Worm (Caenorhabditis elegans) whole organism, L4 larva: Measurements from ENCODE around the gene dhs-16.

Experiments used
- F26F4.8 ChIP-seq: fragments of 200-800 bp; sonication (Bioruptor generic); conservative IDR thresholded peaks from 2 replicates; pipeline ENCODE4 v1.3.6; 2022; ENCODE audit warnings: missing genetic modification characterization, missing compliant biosample characterization
- R02D3.7 ChIP-seq: fragments of 150-350 bp; sonication (generic microtip); optimal IDR thresholded peaks from 3 replicates; lab custom pipeline; 2014; ENCODE audit warnings: missing biosample characterization, missing genetic modification characterization
- Y48G9A.11 ChIP-seq: fragments of 200-800 bp; sonication (Bioruptor generic); IDR thresholded peaks from 2 replicates; pipeline ENCODE4 v1.3.6; 2022; ENCODE audit warnings: missing genetic modification reagents, missing genetic modification characterization, missing compliant biosample characterization
- Y5F2A.4 ChIP-seq: fragments of 200-800 bp; sonication (Bioruptor generic); optimal IDR thresholded peaks from 2 replicates; lab custom pipeline; 2018; ENCODE audit warnings: mild to moderate bottlenecking, missing genetic modification characterization, missing compliant biosample characterization
- ZK546.5 ChIP-seq, 2 experiments: sonication (generic microtip); optimal IDR thresholded peaks; 2 replicates each; lab custom pipeline; 2017; ENCODE audit warnings: missing biosample characterization in 2 of 2, missing genetic modification characterization in 2 of 2
- arid-1 ChIP-seq: fragments of 200-800 bp; sonication (Bioruptor generic); conservative IDR thresholded peaks from 2 replicates; pipeline ENCODE4 v1.3.6; 2022; ENCODE audit warnings: missing genetic modification reagents, missing genetic modification characterization, missing compliant biosample characterization
- ceh-28 ChIP-seq: fragments of 150-350 bp; optimal IDR thresholded peaks from 2 replicates; lab custom pipeline; 2014; ENCODE audit warnings: missing biosample characterization, missing genetic modification reagents, missing genetic modification characterization
- daf-12 ChIP-seq: fragments of 150-350 bp; optimal IDR thresholded peaks from 2 replicates; lab custom pipeline; 2014; ENCODE audit warnings: missing biosample characterization, missing genetic modification reagents, missing genetic modification characterization
- daf-16 ChIP-seq, 3 experiments: sonication (generic microtip); optimal IDR thresholded peaks; 2 replicates each; lab custom pipeline; 2016 to 2017; ENCODE audit warnings: missing genetic modification characterization in 3 of 3, missing genetic modification reagents in 3 of 3, mild to moderate bottlenecking in 2 of 3, missing compliant biosample characterization in 2 of 3, missing biosample characterization in 1 of 3, moderate library complexity in 1 of 3
- dpl-1 ChIP-seq: fragments of 150-350 bp; optimal IDR thresholded peaks from 2 replicates; lab custom pipeline; 2014; ENCODE audit warnings: missing biosample characterization, missing genetic modification reagents, missing genetic modification characterization
- egl-43 ChIP-seq: fragments of 200-800 bp; sonication (Bioruptor generic); IDR thresholded peaks from 2 replicates; pipeline ENCODE4 v1.3.6; 2022; ENCODE audit warnings: missing genetic modification reagents, missing genetic modification characterization, missing compliant biosample characterization
- fkh-10 ChIP-seq: fragments of 150-350 bp; optimal IDR thresholded peaks from 2 replicates; lab custom pipeline; 2014; ENCODE audit warnings: missing biosample characterization, missing genetic modification reagents, missing genetic modification characterization
- gei-8 ChIP-seq: fragments of 200-800 bp; sonication (Bioruptor generic); optimal IDR thresholded peaks from 2 replicates; lab custom pipeline; 2018; ENCODE audit warnings: mild to moderate bottlenecking, missing genetic modification characterization, missing compliant biosample characterization
- hlh-11 ChIP-seq: fragments of 200-800 bp; sonication (Bioruptor generic); optimal IDR thresholded peaks from 2 replicates; lab custom pipeline; 2018; ENCODE audit warnings: mild to moderate bottlenecking, missing genetic modification characterization, missing compliant biosample characterization
- hlh-30 ChIP-seq: sonication (generic microtip); optimal IDR thresholded peaks from 2 replicates; lab custom pipeline; 2017; ENCODE audit warnings: antibody characterized with exemption, mild to moderate bottlenecking, missing genetic modification characterization, missing compliant biosample characterization; ENCODE audit not compliant: insufficient read depth
- lin-13 ChIP-seq: fragments of 150-350 bp; optimal IDR thresholded peaks from 2 replicates; lab custom pipeline; 2014; ENCODE audit warnings: missing biosample characterization, missing genetic modification reagents, missing genetic modification characterization
- lin-29 ChIP-seq: fragments of 200-800 bp; sonication (Bioruptor generic); IDR thresholded peaks from 2 replicates; pipeline ENCODE4 v1.3.6; 2022; ENCODE audit warnings: missing genetic modification reagents, missing genetic modification characterization, missing compliant biosample characterization
- lin-38 ChIP-seq: fragments of 200-800 bp; sonication (Bioruptor generic); IDR thresholded peaks from 2 replicates; pipeline ENCODE4 v1.3.6; 2022; ENCODE audit warnings: missing genetic modification reagents, missing genetic modification characterization, missing compliant biosample characterization
- lsy-2 ChIP-seq, 2 experiments: fragments of 150-350 bp in 1 of 2; sonication (generic microtip) in 1 of 2; optimal IDR thresholded peaks; 2 replicates each; lab custom pipeline; 2014 to 2017; ENCODE audit warnings: missing biosample characterization in 2 of 2, missing genetic modification characterization in 2 of 2
- mdl-1 ChIP-seq, 2 experiments: fragments of 150-350 bp in 1 of 2; sonication (generic microtip) in 1 of 2; optimal IDR thresholded peaks; 2 replicates each; lab custom pipeline; 2014 to 2017; ENCODE audit warnings: missing biosample characterization in 2 of 2, missing genetic modification characterization in 2 of 2
- mep-1 ChIP-seq: fragments of 150-350 bp; sonication (generic microtip); optimal IDR thresholded peaks from 3 replicates; lab custom pipeline; 2014; ENCODE audit warnings: missing biosample characterization, missing genetic modification characterization
- mxl-3 ChIP-seq: fragments of 200-800 bp; sonication (Bioruptor generic); optimal IDR thresholded peaks from 2 replicates; lab custom pipeline; 2018; ENCODE audit warnings: mild to moderate bottlenecking, missing genetic modification characterization, missing compliant biosample characterization
- nhr-102 ChIP-seq: sonication (generic microtip); optimal IDR thresholded peaks from 2 replicates; lab custom pipeline; 2016; ENCODE audit warnings: mild to moderate bottlenecking, missing genetic modification characterization, moderate library complexity, missing compliant biosample characterization
- nhr-25 ChIP-seq: sonication (generic microtip); optimal IDR thresholded peaks from 2 replicates; lab custom pipeline; 2017; ENCODE audit warnings: missing genetic modification characterization, mild to moderate bottlenecking, missing compliant biosample characterization, antibody characterized with exemption, moderate library complexity, borderline replicate concordance; ENCODE audit not compliant: insufficient read depth
- nhr-48 ChIP-seq: sonication (generic microtip); optimal IDR thresholded peaks from 2 replicates; lab custom pipeline; 2016; ENCODE audit warnings: mild to moderate bottlenecking, missing genetic modification characterization, missing compliant biosample characterization
- pha-4 ChIP-seq, 2 experiments: fragments of 150-350 bp in 1 of 2; fragments of 200-800 bp in 1 of 2; sonication (Bioruptor generic) in 1 of 2; IDR thresholded peaks in 1 of 2; optimal IDR thresholded peaks in 1 of 2; 2 replicates each; pipeline versions ENCODE4 v1.3.6 to Lab custom; 2014 to 2022; ENCODE audit warnings: missing genetic modification characterization in 2 of 2, missing genetic modification reagents in 2 of 2, missing biosample characterization in 1 of 2, missing compliant biosample characterization in 1 of 2
- pqm-1 ChIP-seq: sonication (generic microtip); optimal IDR thresholded peaks from 2 replicates; lab custom pipeline; 2017; ENCODE audit warnings: missing biosample characterization, missing genetic modification characterization
- rbr-2 ChIP-seq: sonication (generic microtip); optimal IDR thresholded peaks from 2 replicates; lab custom pipeline; 2016; ENCODE audit warnings: missing genotype, missing genetic modification characterization, missing compliant biosample characterization
- saeg-2 ChIP-seq: fragments of 200-800 bp; sonication (Bioruptor generic); IDR thresholded peaks from 2 replicates; pipeline ENCODE4 v1.3.6; 2022; ENCODE audit warnings: missing genetic modification reagents, missing genetic modification characterization, missing compliant biosample characterization
- unc-130 ChIP-seq: sonication (generic microtip); optimal IDR thresholded peaks from 2 replicates; lab custom pipeline; 2016; ENCODE audit warnings: missing genetic modification reagents, missing genetic modification characterization, missing compliant biosample characterization
- unc-62 ChIP-seq, 3 experiments: fragments of 150-350 bp in 1 of 3; sonication (generic microtip); optimal IDR thresholded peaks in 2 of 3; peaks in 1 of 3; 1 replicate in 1 of 3; 2 replicates in 2 of 3; lab custom pipeline; 2014 to 2017; ENCODE audit warnings: missing biosample characterization in 3 of 3, missing genetic modification characterization in 3 of 3, missing genetic modification reagents in 3 of 3, missing genotype in 1 of 3
- zag-1 ChIP-seq: fragments of 150-350 bp; optimal IDR thresholded peaks from 2 replicates; lab custom pipeline; 2014; ENCODE audit warnings: missing biosample characterization, missing genetic modification characterization
- zip-2 ChIP-seq: fragments of 150-350 bp; optimal IDR thresholded peaks from 2 replicates; lab custom pipeline; 2014; ENCODE audit warnings: missing biosample characterization, missing genetic modification characterization
- ztf-11 ChIP-seq: fragments of 150-350 bp; optimal IDR thresholded peaks from 2 replicates; lab custom pipeline; 2014; ENCODE audit warnings: missing biosample characterization, missing genetic modification characterization
- ztf-7 ChIP-seq: fragments of 150-350 bp; optimal IDR thresholded peaks from 2 replicates; lab custom pipeline; 2014; ENCODE audit warnings: missing biosample characterization, missing genetic modification characterization

Gene dhs-16

DNA sequence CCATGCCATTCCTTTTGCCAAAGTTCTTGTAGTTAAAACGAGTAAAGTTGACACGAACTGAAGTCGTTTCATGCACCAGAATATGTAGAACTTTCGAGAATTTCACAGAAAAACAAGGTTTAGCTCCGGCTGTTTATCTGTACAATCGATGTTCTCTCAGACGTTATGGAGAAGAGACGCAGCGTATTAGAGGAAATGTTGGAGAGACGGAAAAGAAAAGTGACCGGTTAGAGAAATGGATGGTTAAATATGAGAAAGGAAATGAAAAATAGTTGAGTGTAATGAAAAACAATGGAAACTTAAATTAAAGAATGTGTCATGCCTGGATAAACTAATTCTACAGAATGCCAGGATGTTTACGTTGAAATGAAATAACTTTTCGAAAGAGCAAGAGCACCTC lies 19.8 kb upstream of the dhs-16 start, which contains the start of gene pcm-1:
Gene pcm-1, minus strand, starts transcription at position 187 of the 400 bp plus-strand sequence.
- TF ChIP-seq ceh-28 (tag; lab: Kevin White, UChicago), result peak; percentile 42
- TF ChIP-seq mep-1, result peak; percentile 13
- TF ChIP-seq daf-16 (GFP tag; optimal IDR thresholded peaks at IDR 0.05; lab: Kevin White, UChicago), result peak in 1 of 2 experiments; percentile 71
- TF ChIP-seq daf-16 (tag; optimal IDR thresholded peaks at IDR 0.05; lab: Kevin White, UChicago), result peak; percentile 92
- TF ChIP-seq hlh-30 (tag; lab: Kevin White, UChicago), result peak; percentile 30
- peak; percentile 5 for TF ChIP-seq rbr-2
- TF ChIP-seq ztf-11 (tag; lab: Kevin White, UChicago), result no peak
- no peak for TF ChIP-seq unc-130
- peak in 1 of 2 experiments; percentile 49 for TF ChIP-seq lsy-2 (tag; optimal IDR thresholded peaks at IDR 0.05; lab: Kevin White, UChicago)
- peak in 1 of 2 experiments; percentile 97 for TF ChIP-seq unc-62 (GFP tag; optimal IDR thresholded peaks at IDR 0.05 in 1 of 2; lab: Kevin White, UChicago)
- TF ChIP-seq unc-62 (tag; optimal IDR thresholded peaks at IDR 0.05; lab: Kevin White, UChicago), result no peak
- TF ChIP-seq pha-4 (GFP tag; IDR thresholded peaks at IDR 0.05; lab: Robert Waterston, UW), result no peak
- no peak for TF ChIP-seq pha-4 (tag; optimal IDR thresholded peaks at IDR 0.05; lab: Kevin White, UChicago)
- peak; percentile 59 for TF ChIP-seq hlh-11

DNA sequence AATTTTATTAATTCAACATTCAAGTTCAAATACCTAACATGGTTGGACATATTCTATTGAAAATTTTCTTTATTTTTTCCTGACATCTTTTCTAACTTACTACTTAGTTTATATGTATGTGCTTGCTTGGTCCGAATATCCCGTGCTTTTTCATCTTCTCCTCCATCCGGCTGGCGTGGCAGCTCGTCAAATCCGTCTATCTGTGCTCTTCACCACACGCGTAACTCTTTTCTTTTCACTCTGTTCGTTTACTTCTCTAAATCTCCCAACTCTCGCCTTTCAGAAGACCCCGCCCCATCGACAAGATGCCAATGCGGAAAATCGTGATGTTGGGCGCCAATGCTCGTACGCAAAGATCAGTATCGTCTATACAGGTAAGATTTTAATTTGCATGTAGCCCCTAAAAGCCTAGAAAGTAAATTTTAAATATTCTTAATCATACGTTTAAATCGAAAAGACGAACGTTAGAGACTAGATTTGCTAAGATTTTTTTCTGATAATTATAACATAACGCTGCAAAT lies 18.8 kb upstream of the dhs-16 start:
- TF ChIP-seq gei-8 (GFP tag; lab: Kevin White, UChicago) (no peak), lin-29 (GFP tag; lab: Robert Waterston, UW) (no peak), Y5F2A.4 (GFP tag; lab: Kevin White, UChicago) (no peak), dpl-1 (GFP tag; lab: Kevin White, UChicago) (no peak), Y48G9A.11 (GFP tag; lab: Robert Waterston, UW) (no peak), nhr-102 (tag; lab: Kevin White, UChicago) (no peak), nhr-48 (tag; lab: Kevin White, UChicago) (no peak), pha-4 (GFP tag; IDR thresholded peaks at IDR 0.05; lab: Robert Waterston, UW) (no peak), pha-4 (tag; optimal IDR thresholded peaks at IDR 0.05; lab: Kevin White, UChicago) (no peak), F26F4.8 (GFP tag; lab: Robert Waterston, UW) (no peak), ztf-7 (tag; lab: Kevin White, UChicago) (no peak), fkh-10 (GFP tag; lab: Kevin White, UChicago) (peak; percentile 18), hlh-30 (tag; lab: Kevin White, UChicago) (peak; percentile 56), unc-62 (GFP tag; optimal IDR thresholded peaks at IDR 0.05 in 1 of 2; lab: Kevin White, UChicago) (peak in 1 of 2 experiments; percentile 95), unc-62 (tag; optimal IDR thresholded peaks at IDR 0.05; lab: Kevin White, UChicago) (no peak), daf-12 (tag; lab: Kevin White, UChicago) (no peak), egl-43 (GFP tag; lab: Robert Waterston, UW) (no peak), lin-38 (GFP tag; lab: Robert Waterston, UW) (no peak), R02D3.7 (tag; lab: Kevin White, UChicago) (no peak), nhr-25 (no peak), hlh-11 (peak; percentile 28), lsy-2 (tag; optimal IDR thresholded peaks at IDR 0.05; lab: Kevin White, UChicago) (peak in 1 of 2 experiments; percentile 7), pqm-1 (tag; lab: Kevin White, UChicago) (no peak), ZK546.5 (tag; optimal IDR thresholded peaks at IDR 0.05; lab: Kevin White, UChicago) (no peak), zag-1 (tag; lab: Kevin White, UChicago) (no peak), arid-1 (GFP tag; lab: Robert Waterston, UW) (no peak), zip-2 (tag; lab: Kevin White, UChicago) (no peak), mxl-3 (GFP tag; lab: Kevin White, UChicago) (no peak), lin-13 (no peak), saeg-2 (no peak), mdl-1 (tag; optimal IDR thresholded peaks at IDR 0.05; lab: Kevin White, UChicago) (no peak), mep-1 (peak; percentile 23)
